Worm (Caenorhabditis elegans) whole organism, L4/young adult: Measurements from ENCODE around the gene sri-31.

Source experiments
- dao-5 ChIP-seq: sonication (generic microtip); optimal IDR thresholded peaks from 2 replicates; lab custom pipeline; 2016; ENCODE audit warnings: missing genotype, missing genetic modification characterization, moderate library complexity, missing compliant biosample characterization
- him-1 ChIP-seq: sonication (generic microtip); optimal IDR thresholded peaks from 2 replicates; lab custom pipeline; 2016; ENCODE audit warnings: missing genotype, missing genetic modification reagents, missing genetic modification characterization, missing compliant biosample characterization

ce11 chrII:3014196-3014849 lies 36.5 kb upstream of the sri-31 start, which contains the start of gene C41H7.2:
- no peak for TF ChIP-seq him-1 (tag; lab: Kevin White, UChicago)
- TF ChIP-seq dao-5: no peak
